Worm (Caenorhabditis elegans): Measurements from ENCODE around the gene capg-2.
A peak's percentile ranks its signal among the peaks of the same experiment; 100 is the strongest.

capg-2 gene

DNA sequence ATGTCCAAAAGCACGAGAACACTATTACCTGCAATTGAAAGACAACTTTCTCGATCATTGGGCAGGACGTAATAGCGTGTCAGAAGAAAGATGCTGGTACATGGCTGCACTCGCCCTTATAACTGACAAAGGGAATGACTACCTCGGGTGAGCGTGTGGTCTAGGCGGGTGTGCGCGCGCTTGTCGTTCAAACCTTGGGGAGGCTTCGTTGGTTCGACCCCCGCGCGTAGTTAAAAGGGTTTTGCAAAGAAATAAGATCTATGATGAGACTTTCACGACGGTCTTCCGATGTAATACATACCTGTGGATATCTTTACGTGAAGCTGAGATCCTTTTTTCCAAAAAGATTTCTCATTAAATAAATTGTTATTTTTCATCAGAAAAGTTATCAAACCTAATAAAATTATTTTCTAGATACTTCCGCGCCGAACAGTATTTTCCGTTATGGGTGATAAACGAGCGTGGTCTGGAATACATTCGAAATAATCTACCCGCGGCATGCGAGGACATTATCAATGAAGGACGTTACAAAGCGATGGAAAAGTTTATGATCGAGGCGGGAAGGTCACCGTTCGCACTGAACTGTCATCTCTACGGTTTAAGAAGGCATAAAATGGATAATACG is 31.9 kb downstream of the capg-2 start (continued):
- peak; percentile 60 for TF ChIP-seq unc-62 (GFP tag; optimal IDR thresholded peaks at IDR 0.05)

DNA sequence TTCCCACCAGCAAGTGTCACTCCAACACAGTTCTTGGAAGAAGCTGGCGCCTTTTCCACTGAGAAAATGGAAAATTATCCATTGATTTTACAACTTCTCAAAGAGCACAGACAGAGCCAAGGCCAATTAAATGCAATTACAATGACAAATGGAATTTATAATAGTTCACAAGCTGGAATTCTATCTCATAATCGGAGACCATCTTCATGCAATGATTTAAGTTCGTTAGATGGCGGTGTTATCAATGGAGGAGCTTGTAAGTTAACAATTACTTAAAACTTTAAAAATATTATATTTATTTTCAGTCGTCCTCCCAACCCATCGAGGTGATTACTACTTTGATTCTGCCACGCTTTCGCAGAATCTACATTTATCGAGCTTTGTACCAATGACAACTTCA is 34.0 kb downstream of the capg-2 start:
- TF ChIP-seq nhr-21 (tag; optimal IDR thresholded peaks at IDR 0.05) (no peak), nhr-25 (tag; optimal IDR thresholded peaks at IDR 0.05) (no peak), nhr-23 (tag; optimal IDR thresholded peaks at IDR 0.05) (no peak), gmeb-1 (tag; optimal IDR thresholded peaks at IDR 0.05) (no peak), sma-3 (GFP tag; optimal IDR thresholded peaks at IDR 0.05) (no peak), nhr-77 (tag; optimal IDR thresholded peaks at IDR 0.05) (no peak), blmp-1 (tag; optimal IDR thresholded peaks at IDR 0.05; ENCODE audit: insufficient read depth) (no peak), fos-1 (tag; optimal IDR thresholded peaks at IDR 0.05) (no peak), nhr-6 (tag; optimal IDR thresholded peaks at IDR 0.05) (no peak), nhr-12 (tag; optimal IDR thresholded peaks at IDR 0.05) (no peak), nhr-129 (tag; optimal IDR thresholded peaks at IDR 0.05) (no peak), F13H6.1 (tag; optimal IDR thresholded peaks at IDR 0.05) (no peak), mbf-1 (tag; optimal IDR thresholded peaks at IDR 0.05) (no peak), lin-39 (tag; optimal IDR thresholded peaks at IDR 0.05) (no peak), lin-13 (GFP tag; optimal IDR thresholded peaks at IDR 0.05) (no peak), dmd-4 (tag; optimal IDR thresholded peaks at IDR 0.05) (no peak)

DNA sequence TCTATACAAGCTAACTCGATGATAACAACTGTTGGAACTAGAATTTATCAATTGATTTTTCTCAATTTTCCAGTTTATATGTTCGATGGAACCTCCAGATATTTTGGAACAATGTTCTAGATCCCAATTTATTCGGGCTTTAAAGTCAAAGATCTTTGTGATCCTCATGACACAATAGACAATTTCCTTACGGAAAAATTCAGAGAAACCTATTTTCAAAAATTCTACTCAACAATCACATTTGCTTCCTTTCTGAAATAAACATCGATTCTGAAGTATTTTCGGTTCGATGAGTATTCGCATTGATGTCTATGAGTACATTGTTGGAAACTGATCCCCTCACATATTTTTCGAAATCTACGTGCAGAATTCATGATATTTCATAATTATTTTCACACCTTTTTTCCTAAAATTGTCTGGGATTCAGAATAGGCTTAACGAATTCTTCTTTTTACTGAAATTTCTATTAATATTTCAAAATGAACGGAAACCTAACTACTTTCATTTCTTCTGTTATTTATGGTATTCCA is 35.4 kb downstream of the capg-2 start, which contains the start of gene srg-45:
srg-45 (plus strand) TSS at position 480 of the 530 bp plus-strand sequence.
- TF ChIP-seq ztf-4 (tag; optimal IDR thresholded peaks at IDR 0.05) (no peak), R02D3.7 (tag; optimal IDR thresholded peaks at IDR 0.05) (no peak), ama-1 (optimal IDR thresholded peaks at IDR 0.05) (peak; percentile 20), unc-55 (GFP tag; optimal IDR thresholded peaks at IDR 0.05) (no peak), mbf-1 (tag; optimal IDR thresholded peaks at IDR 0.05) (no peak), nhr-25 (tag; optimal IDR thresholded peaks at IDR 0.05) (peak; percentile 9)

DNA sequence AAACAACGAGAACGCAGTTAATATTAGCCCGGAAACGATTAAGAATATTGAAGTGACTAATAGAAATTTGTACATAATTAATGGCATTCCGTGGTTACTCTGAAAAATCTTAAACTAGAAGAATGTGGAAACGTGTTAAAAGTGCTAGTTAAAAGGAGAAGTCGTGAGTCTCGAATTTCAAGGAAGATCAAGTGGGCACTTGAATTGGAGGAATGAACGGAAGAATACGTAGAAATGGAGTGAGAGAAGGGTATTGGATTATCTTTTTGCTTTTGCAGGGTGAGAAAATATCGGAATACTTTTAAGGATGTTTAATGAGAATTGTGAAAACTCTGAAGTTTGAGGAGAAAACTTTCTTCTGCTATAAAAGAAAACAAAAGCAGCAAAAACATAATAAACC is 38.6 kb downstream of the capg-2 start, which contains the start of gene hpo-30:
hpo-30 (minus strand) TSS at position 101 of the 400 bp plus-strand sequence.
- no peak for TF ChIP-seq ztf-11 (tag; optimal IDR thresholded peaks at IDR 0.05)
- no peak for TF ChIP-seq elt-1 (tag; optimal IDR thresholded peaks at IDR 0.05)
- TF ChIP-seq dmd-4 (tag; optimal IDR thresholded peaks at IDR 0.05): no peak
- TF ChIP-seq nhr-10 (tag; optimal IDR thresholded peaks at IDR 0.05): no peak
- no peak for TF ChIP-seq skn-1 (tag; optimal IDR thresholded peaks at IDR 0.05)
- TF ChIP-seq nhr-237 (tag; optimal IDR thresholded peaks at IDR 0.05): no peak
- no peak for TF ChIP-seq snpc-4 (tag; optimal IDR thresholded peaks at IDR 0.05)
- no peak for TF ChIP-seq sma-9 (GFP tag; optimal IDR thresholded peaks at IDR 0.05)
- TF ChIP-seq sma-9 (tag; optimal IDR thresholded peaks at IDR 0.05): no peak
- no peak for TF ChIP-seq R02D3.7 (tag; optimal IDR thresholded peaks at IDR 0.05)
- TF ChIP-seq nhr-21 (tag; optimal IDR thresholded peaks at IDR 0.05): no peak
- TF ChIP-seq lin-11 (tag; optimal IDR thresholded peaks at IDR 0.05): no peak
- TF ChIP-seq nhr-23 (tag; optimal IDR thresholded peaks at IDR 0.05): no peak
- TF ChIP-seq lin-13 (GFP tag; optimal IDR thresholded peaks at IDR 0.05): no peak
- no peak for TF ChIP-seq unc-39 (tag; optimal IDR thresholded peaks at IDR 0.05)

DNA sequence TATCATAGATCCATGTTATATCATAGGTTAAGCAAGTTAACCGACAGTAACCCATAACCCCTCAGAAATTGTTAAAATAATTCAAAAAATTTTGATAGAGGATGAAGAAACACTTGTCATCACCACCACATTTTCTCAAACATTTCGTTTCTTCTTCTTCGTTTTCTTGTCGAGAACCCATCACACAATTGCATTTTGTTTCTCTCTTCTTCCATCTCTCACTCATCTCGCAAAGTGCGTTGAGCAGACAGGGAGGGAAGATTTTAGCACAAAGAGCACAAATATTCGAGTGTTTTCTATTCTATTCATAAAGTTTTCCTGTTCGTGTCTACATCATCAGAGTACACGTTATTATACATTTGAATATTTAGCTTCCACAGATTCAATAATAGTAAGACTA is 42.7 kb downstream of the capg-2 start:
- TF ChIP-seq lsy-2 (tag; optimal IDR thresholded peaks at IDR 0.05) (peak in 1 of 2 experiments; percentile 38), zag-1 (tag; optimal IDR thresholded peaks at IDR 0.05) (peak; percentile 33), C34F6.9 (tag; optimal IDR thresholded peaks at IDR 0.05) (peak; percentile 41), nhr-129 (tag; optimal IDR thresholded peaks at IDR 0.05) (peak; percentile 18), nhr-77 (tag; optimal IDR thresholded peaks at IDR 0.05) (no peak), unc-55 (GFP tag; optimal IDR thresholded peaks at IDR 0.05) (peak; percentile 54), egl-27 (tag; optimal IDR thresholded peaks at IDR 0.05) (no peak)
